Fruit fly (Drosophila melanogaster) whole organism, wandering third instar larva: Measurements from ENCODE around the gene Trissin.

Experiments
- Abd-B ChIP-seq: fragments of >200 bp; optimal IDR thresholded peaks from 2 replicates; lab custom pipeline; 2017; ENCODE audit warnings: missing biosample characterization, missing genetic modification characterization
- CG32264 ChIP-seq: fragments of 200-800 bp; sonication (Bioruptor generic); optimal IDR thresholded peaks from 2 replicates; lab custom pipeline; 2016; ENCODE audit warnings: missing biosample characterization, missing genetic modification characterization
- CG9705 ChIP-seq: fragments of 200-800 bp; sonication (Bioruptor generic); optimal IDR thresholded peaks from 2 replicates; lab custom pipeline; 2018; ENCODE audit warnings: missing biosample characterization, mild to moderate bottlenecking, missing genetic modification characterization
- CrebA ChIP-seq: fragments of 200-800 bp; sonication (Bioruptor generic); optimal IDR thresholded peaks from 2 replicates; lab custom pipeline; 2016; ENCODE audit warnings: missing biosample characterization, mild to moderate bottlenecking, missing genetic modification characterization, borderline replicate concordance
- Dfd ChIP-seq: fragments of >200 bp; optimal IDR thresholded peaks from 2 replicates; lab custom pipeline; 2017; ENCODE audit warnings: missing biosample characterization, missing genetic modification characterization
- Dif ChIP-seq: fragments of 200-275, 200-300 bp; sonication (Bioruptor generic); optimal IDR thresholded peaks from 2 replicates; lab custom pipeline; 2018; ENCODE audit warnings: missing biosample characterization, missing genetic modification characterization; ENCODE audit not compliant: partially characterized antibody
- GATAd ChIP-seq: sonication (Bioruptor generic); optimal IDR thresholded peaks from 2 replicates; lab custom pipeline; 2016; ENCODE audit warnings: missing biosample characterization, missing genetic modification characterization
- HLH106 ChIP-seq: fragments of 200-800 bp; optimal IDR thresholded peaks from 3 replicates; lab custom pipeline; 2019; ENCODE audit warnings: missing biosample characterization, mild to moderate bottlenecking, missing genetic modification characterization, moderate library complexity
- Hnf4 ChIP-seq: fragments of 200-800 bp; sonication (Bioruptor generic); optimal IDR thresholded peaks from 2 replicates; lab custom pipeline; 2016; ENCODE audit warnings: missing biosample characterization, mild to moderate bottlenecking, missing genetic modification characterization
- Hr78 ChIP-seq: fragments of >200 bp; optimal IDR thresholded peaks from 2 replicates; lab custom pipeline; 2017; ENCODE audit warnings: missing biosample characterization, missing genetic modification characterization
- Hr83 ChIP-seq: fragments of 200-300 bp; sonication (Bioruptor generic); optimal IDR thresholded peaks from 2 replicates; lab custom pipeline; 2016; ENCODE audit warnings: missing biosample characterization, mild to moderate bottlenecking, missing genetic modification characterization, moderate library complexity; ENCODE audit not compliant: poor library complexity, severe bottlenecking
- Jra ChIP-seq: sonication (Bioruptor generic); optimal IDR thresholded peaks from 2 replicates; lab custom pipeline; 2016; ENCODE audit warnings: missing biosample characterization, missing genetic modification characterization
- Mio ChIP-seq: sonication (Bioruptor generic); optimal IDR thresholded peaks from 2 replicates; lab custom pipeline; 2016; ENCODE audit warnings: missing biosample characterization, missing genetic modification characterization
- Myc ChIP-seq: fragments of >200 bp; optimal IDR thresholded peaks from 2 replicates; lab custom pipeline; 2017
- N ChIP-seq: fragments of >200 bp; optimal IDR thresholded peaks from 2 replicates; lab custom pipeline; 2018; ENCODE audit warnings: missing biosample characterization, missing external identifiers, missing genetic modification characterization
- OdsH ChIP-seq: fragments of 200-800 bp; sonication (Bioruptor generic); optimal IDR thresholded peaks from 2 replicates; lab custom pipeline; 2016; ENCODE audit warnings: missing biosample characterization, mild to moderate bottlenecking, missing genetic modification characterization
- Rel ChIP-seq, 2 experiments: fragments of 200-800 bp; sonication (Bioruptor generic) in 1 of 2; optimal IDR thresholded peaks; 2 replicates in 1 of 2; 3 replicates in 1 of 2; lab custom pipeline; 2016 to 2019; ENCODE audit warnings: mild to moderate bottlenecking in 2 of 2, missing biosample characterization in 2 of 2, missing genetic modification characterization in 2 of 2, moderate library complexity in 1 of 2
- Sp1 ChIP-seq: fragments of 200-800 bp; sonication (Bioruptor generic); optimal IDR thresholded peaks from 3 replicates; lab custom pipeline; 2019; ENCODE audit warnings: missing biosample characterization, mild to moderate bottlenecking, missing genetic modification characterization, moderate library complexity
- Vsx2 ChIP-seq: fragments of 200-300, 225-300 bp; sonication (Bioruptor generic); optimal IDR thresholded peaks from 2 replicates; lab custom pipeline; 2018; ENCODE audit warnings: missing biosample characterization, missing genetic modification characterization; ENCODE audit not compliant: partially characterized antibody
- br ChIP-seq: fragments of 200-800 bp; sonication (Bioruptor generic); optimal IDR thresholded peaks from 2 replicates; lab custom pipeline; 2016; ENCODE audit warnings: missing biosample characterization, missing genetic modification characterization
- brk ChIP-seq: fragments of 200-800 bp; sonication (Bioruptor generic); optimal IDR thresholded peaks from 2 replicates; lab custom pipeline; 2016; ENCODE audit warnings: missing biosample characterization, mild to moderate bottlenecking, missing genetic modification characterization
- dl ChIP-seq, 2 experiments: fragments of 175-275, 200-275 bp in 1 of 2; fragments of 200-275 bp in 1 of 2; sonication (Bioruptor generic); optimal IDR thresholded peaks; lab custom pipeline; 2018; ENCODE audit warnings: mild to moderate bottlenecking in 2 of 2, missing biosample characterization in 2 of 2, missing genetic modification characterization in 2 of 2, moderate library complexity in 2 of 2; ENCODE audit not compliant: partially characterized antibody in 2 of 2, insufficient read depth in 1 of 2
- dmrt93B ChIP-seq: fragments of 200-800 bp; sonication (Bioruptor generic); optimal IDR thresholded peaks from 2 replicates; lab custom pipeline; 2018; ENCODE audit warnings: missing biosample characterization, mild to moderate bottlenecking, missing genetic modification characterization
- dsf ChIP-seq: sonication (Bioruptor generic); optimal IDR thresholded peaks from 2 replicates; lab custom pipeline; 2016; ENCODE audit warnings: missing biosample characterization, missing genetic modification characterization, borderline replicate concordance
- ey ChIP-seq: fragments of 200-800 bp; sonication (Bioruptor generic); optimal IDR thresholded peaks from 2 replicates; lab custom pipeline; 2016; ENCODE audit warnings: missing biosample characterization, missing genetic modification characterization
- foxo ChIP-seq, 2 experiments: fragments of 200-800 bp; sonication (Bioruptor generic); optimal IDR thresholded peaks; 2 replicates in 1 of 2; 3 replicates in 1 of 2; lab custom pipeline; 2016 to 2017; ENCODE audit warnings: missing biosample characterization in 2 of 2, missing genetic modification characterization in 2 of 2
- fru ChIP-seq: fragments of 200-800 bp; sonication (Bioruptor generic); optimal IDR thresholded peaks from 3 replicates; lab custom pipeline; 2016; ENCODE audit warnings: missing biosample characterization, mild to moderate bottlenecking, missing genetic modification characterization
- h ChIP-seq: fragments of 200-800 bp; sonication (Bioruptor generic); optimal IDR thresholded peaks from 3 replicates; lab custom pipeline; 2016; ENCODE audit warnings: missing biosample characterization, mild to moderate bottlenecking, missing genetic modification characterization
- jim ChIP-seq: fragments of 175-275, 200-325 bp; sonication (Bioruptor generic); optimal IDR thresholded peaks from 2 replicates; lab custom pipeline; 2016; ENCODE audit warnings: missing biosample characterization, mild to moderate bottlenecking, missing genetic modification characterization
- lola ChIP-seq: fragments of >200 bp; optimal IDR thresholded peaks from 2 replicates; lab custom pipeline; 2017; ENCODE audit warnings: missing biosample characterization, missing genetic modification characterization
- pan ChIP-seq: fragments of >200 bp; optimal IDR thresholded peaks from 2 replicates; lab custom pipeline; 2017
- psq ChIP-seq: fragments of 200-800 bp; sonication (Bioruptor generic); optimal IDR thresholded peaks from 3 replicates; lab custom pipeline; 2017; ENCODE audit warnings: missing biosample characterization, mild to moderate bottlenecking, missing genetic modification characterization, moderate library complexity
- rgr ChIP-seq: fragments of 200-800 bp; sonication (Bioruptor generic); optimal IDR thresholded peaks from 3 replicates; lab custom pipeline; 2016; ENCODE audit warnings: missing biosample characterization, mild to moderate bottlenecking, missing genetic modification characterization
- sage ChIP-seq: fragments of 200-800 bp; sonication (Bioruptor generic); optimal IDR thresholded peaks from 2 replicates; lab custom pipeline; 2016; ENCODE audit warnings: missing biosample characterization, mild to moderate bottlenecking, missing genetic modification characterization
- sv ChIP-seq: fragments of 200-800 bp; sonication (Bioruptor generic); optimal IDR thresholded peaks from 3 replicates; lab custom pipeline; 2016; ENCODE audit warnings: missing biosample characterization, missing genetic modification characterization
- tai ChIP-seq: sonication (Bioruptor generic); optimal IDR thresholded peaks from 2 replicates; lab custom pipeline; 2016; ENCODE audit warnings: missing biosample characterization, missing genetic modification characterization
- usp ChIP-seq: fragments of >200 bp; optimal IDR thresholded peaks from 2 replicates; lab custom pipeline; 2017; ENCODE audit warnings: missing biosample characterization, missing genetic modification characterization
- woc ChIP-seq: sonication (Bioruptor generic); optimal IDR thresholded peaks from 2 replicates; lab custom pipeline; 2016; ENCODE audit warnings: missing biosample characterization, mild to moderate bottlenecking, missing genetic modification characterization

Trissin gene

DNA sequence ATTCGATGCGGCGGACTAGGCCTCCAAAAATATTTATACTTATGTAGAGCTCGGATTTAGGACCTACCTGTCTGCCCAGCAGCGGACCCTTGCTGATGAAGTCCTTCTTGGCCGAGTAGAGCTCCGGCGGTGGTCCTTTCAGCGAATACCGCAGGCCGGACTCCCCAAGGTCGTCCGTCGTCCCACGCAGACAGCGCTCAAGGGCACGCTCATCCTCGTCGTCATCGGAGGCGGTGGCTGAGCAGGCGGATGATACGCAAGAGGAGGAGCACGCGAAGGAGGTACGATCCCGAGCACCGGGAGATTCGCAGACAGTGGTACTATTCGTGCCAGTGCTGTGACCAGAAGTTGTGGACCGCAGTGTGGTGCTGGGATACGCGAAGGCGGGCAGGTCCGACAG is 10.4 kb downstream of the Trissin start:
- no peak for TF ChIP-seq Myc
- no peak for TF ChIP-seq Jra (GFP tag; lab: Kevin White, UChicago)
- no peak for TF ChIP-seq sv (GFP tag; lab: Kevin White, UChicago)
- no peak for TF ChIP-seq dmrt93B (GFP tag; lab: Kevin White, UChicago)
- no peak for TF ChIP-seq Mio
- TF ChIP-seq usp (GFP tag; lab: Kevin White, UChicago) = no peak
- no peak for TF ChIP-seq Hr78 (GFP tag; lab: Kevin White, UChicago)
- TF ChIP-seq Hr83 = no peak
- no peak for TF ChIP-seq Dif (GFP tag; lab: Kevin White, UChicago)
- no peak for TF ChIP-seq tai
- TF ChIP-seq foxo (GFP tag; optimal IDR thresholded peaks at IDR 0.05; lab: Kevin White, UChicago) = no peak
- no peak for TF ChIP-seq Dfd
- TF ChIP-seq rgr = no peak
- TF ChIP-seq dl (GFP tag; optimal IDR thresholded peaks at IDR 0.05; lab: Kevin White, UChicago; ENCODE audit: insufficient read depth in 1 of 2, partially characterized antibody in 2 of 2) = no peak
- no peak for TF ChIP-seq br (GFP tag; lab: Kevin White, UChicago)
- TF ChIP-seq h (GFP tag; lab: Kevin White, UChicago) = no peak
- no peak for TF ChIP-seq pan (lab: Kevin White, UChicago)
- TF ChIP-seq Abd-B (GFP tag; lab: Kevin White, UChicago) = no peak
- no peak for TF ChIP-seq woc (GFP tag; lab: Kevin White, UChicago)

DNA sequence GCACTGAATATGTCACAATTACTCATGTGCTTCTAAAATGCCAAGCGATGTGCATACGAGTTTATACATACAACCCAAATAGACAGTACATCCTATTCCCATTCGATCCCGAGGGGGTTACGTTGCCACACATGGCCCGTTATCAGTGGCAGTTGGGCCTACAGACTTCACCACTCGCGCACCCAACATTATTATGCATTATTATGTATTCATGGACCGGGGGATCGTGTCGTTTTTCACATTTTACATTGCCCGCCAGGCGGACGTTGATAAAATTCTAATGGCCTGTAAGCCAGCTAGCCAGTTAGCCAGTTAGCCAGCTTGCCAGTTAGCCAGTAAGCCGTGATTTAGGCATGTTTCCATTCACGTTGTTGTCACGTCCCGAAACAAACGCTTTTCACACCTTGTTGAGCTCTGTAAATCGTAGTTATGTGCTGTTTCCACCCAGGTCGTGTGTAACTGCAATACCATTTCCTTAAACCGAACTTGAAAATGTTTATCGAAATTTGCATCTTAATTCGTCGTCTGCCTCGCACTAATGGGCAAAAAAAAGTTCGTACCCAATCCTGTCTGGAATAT is 11.7 kb downstream of the Trissin start:
- no peak for TF ChIP-seq CG9705 (GFP tag; lab: Kevin White, UChicago)
- TF ChIP-seq Myc = no peak
- no peak for TF ChIP-seq foxo (GFP tag; optimal IDR thresholded peaks at IDR 0.05; lab: Kevin White, UChicago)
- TF ChIP-seq psq = no peak
- no peak for TF ChIP-seq sage (GFP tag; lab: Kevin White, UChicago)
- TF ChIP-seq Hr78 (GFP tag; lab: Kevin White, UChicago) = no peak
- no peak for TF ChIP-seq OdsH (GFP tag; lab: Kevin White, UChicago)
- TF ChIP-seq tai = no peak
- no peak for TF ChIP-seq CrebA (GFP tag; lab: Kevin White, UChicago)
- TF ChIP-seq dmrt93B (GFP tag; lab: Kevin White, UChicago) = no peak
- TF ChIP-seq h (GFP tag; lab: Kevin White, UChicago) = no peak
- no peak for TF ChIP-seq br (GFP tag; lab: Kevin White, UChicago)
- TF ChIP-seq brk (GFP tag; lab: Kevin White, UChicago) = no peak
- TF ChIP-seq Hr83 = no peak
- TF ChIP-seq lola (GFP tag; lab: Kevin White, UChicago) = no peak

DNA sequence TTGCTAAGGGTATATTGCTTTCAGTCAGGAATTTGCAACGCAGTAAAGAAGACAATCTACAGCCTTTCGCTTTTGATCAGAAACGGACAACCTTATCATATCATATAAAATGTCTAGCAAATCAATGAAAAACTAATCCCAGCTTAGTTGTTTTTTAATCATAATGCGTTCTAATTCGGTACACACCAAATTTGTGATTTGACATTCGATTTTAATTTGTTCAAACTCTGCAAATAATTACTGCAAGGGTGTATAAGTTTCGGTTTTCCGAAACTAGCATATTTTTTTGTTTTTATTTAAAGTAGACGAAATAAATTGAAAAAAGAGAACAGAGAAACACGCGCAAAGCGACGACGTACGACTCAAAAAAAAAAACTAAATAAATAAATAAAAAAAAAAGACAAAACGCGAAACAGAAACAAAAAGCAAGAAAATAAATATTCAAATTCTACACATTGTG is 12.4 kb downstream of the Trissin start:
- TF ChIP-seq sage (GFP tag; lab: Kevin White, UChicago) (no peak), CG32264 (GFP tag; lab: Kevin White, UChicago) (no peak), Hr83 (no peak), dsf (GFP tag; lab: Kevin White, UChicago) (no peak), GATAd (GFP tag; lab: Kevin White, UChicago) (no peak), h (GFP tag; lab: Kevin White, UChicago) (peak; percentile 19), fru (GFP tag; lab: Kevin White, UChicago) (no peak), CrebA (GFP tag; lab: Kevin White, UChicago) (no peak), ey (GFP tag; lab: Kevin White, UChicago) (peak; percentile 46), jim (GFP tag; lab: Kevin White, UChicago) (no peak), sv (GFP tag; lab: Kevin White, UChicago) (no peak), rgr (peak; percentile 0), Rel (GFP tag; optimal IDR thresholded peaks at IDR 0.05; lab: Kevin White, UChicago) (no peak), Rel (tag; optimal IDR thresholded peaks at IDR 0.05; lab: Kevin White, UChicago) (no peak), Dfd (no peak), woc (GFP tag; lab: Kevin White, UChicago) (no peak), foxo (GFP tag; optimal IDR thresholded peaks at IDR 0.05; lab: Kevin White, UChicago) (peak in 1 of 2 experiments; percentile 27), Hnf4 (GFP tag; lab: Kevin White, UChicago) (no peak), Myc (no peak), Abd-B (GFP tag; lab: Kevin White, UChicago) (no peak), psq (peak; percentile 7), Dif (GFP tag; lab: Kevin White, UChicago) (no peak), pan (lab: Kevin White, UChicago) (no peak), Hr78 (GFP tag; lab: Kevin White, UChicago) (no peak), lola (GFP tag; lab: Kevin White, UChicago) (no peak), Sp1 (GFP tag; lab: Kevin White, UChicago) (no peak), N (GFP tag; lab: Kevin White, UChicago) (no peak), HLH106 (tag; lab: Kevin White, UChicago) (peak; percentile 35), OdsH (GFP tag; lab: Kevin White, UChicago) (no peak), usp (GFP tag; lab: Kevin White, UChicago) (no peak), Jra (GFP tag; lab: Kevin White, UChicago) (no peak), brk (GFP tag; lab: Kevin White, UChicago) (no peak), br (GFP tag; lab: Kevin White, UChicago) (no peak), dl (GFP tag; optimal IDR thresholded peaks at IDR 0.05; lab: Kevin White, UChicago; ENCODE audit: insufficient read depth in 1 of 2, partially characterized antibody in 2 of 2) (no peak), dmrt93B (GFP tag; lab: Kevin White, UChicago) (no peak), CG9705 (GFP tag; lab: Kevin White, UChicago) (no peak), Vsx2 (GFP tag; lab: Kevin White, UChicago) (no peak), tai (no peak), Mio (no peak)
- TF ChIP-seq, all 38 proteins: peak for 6
